Worm (Caenorhabditis elegans): ENCODE data around the gene ugt-1.

The ugt-1 gene

ce11 chrV:10382142-10382541 lies 13.3 kb upstream of the ugt-1 start, which contains the start of gene pqn-2:
TSS of gene pqn-2 (plus strand) at chrV:10382442.
- TF ChIP-seq ceh-44 (GFP tag; IDR thresholded peaks at IDR 0.05) (no peak), madf-9 (GFP tag; conservative IDR thresholded peaks at IDR 0.05) (no peak), lin-38 (GFP tag; IDR thresholded peaks at IDR 0.05) (no peak), pha-4 (GFP tag; IDR thresholded peaks at IDR 0.05) (no peak), pha-4 (tag; optimal IDR thresholded peaks at IDR 0.05) (no peak), ceh-82 (tag; optimal IDR thresholded peaks at IDR 0.05) (no peak), nhr-237 (tag; optimal IDR thresholded peaks at IDR 0.05) (no peak), F10B5.3 (tag; optimal IDR thresholded peaks at IDR 0.05) (no peak), ama-1 (optimal IDR thresholded peaks at IDR 0.05) (no peak), mdl-1 (tag; optimal IDR thresholded peaks at IDR 0.05) (no peak), nhr-28 (tag; optimal IDR thresholded peaks at IDR 0.05) (no peak), lin-15B (tag; optimal IDR thresholded peaks at IDR 0.05) (no peak), tag-97 (GFP tag; IDR thresholded peaks at IDR 0.05) (no peak), ceh-62 (tag; optimal IDR thresholded peaks at IDR 0.05) (no peak), ctbp-1 (GFP tag; IDR thresholded peaks at IDR 0.05) (no peak), daf-16 (GFP tag; optimal IDR thresholded peaks at IDR 0.05) (no peak), daf-16 (tag; optimal IDR thresholded peaks at IDR 0.05) (no peak), spr-3 (GFP tag; optimal IDR thresholded peaks at IDR 0.05) (no peak), mxl-2 (GFP tag; conservative IDR thresholded peaks at IDR 0.05) (no peak), spr-1 (tag; optimal IDR thresholded peaks at IDR 0.05) (no peak), lin-29 (GFP tag; IDR thresholded peaks at IDR 0.05) (no peak), nhr-111 (GFP tag; optimal IDR thresholded peaks at IDR 0.05) (no peak)

- TF ChIP-seq nhr-76 (tag; optimal IDR thresholded peaks at IDR 0.05): no peak
- no peak for TF ChIP-seq mxl-3 (GFP tag; optimal IDR thresholded peaks at IDR 0.05)
Observed at ce11 chrV:10383950-10384349, 11.5 kb upstream of the ugt-1 start, which contains the start of gene spe-10. TSS of gene spe-10 (plus strand) at chrV:10384250.

ce11 chrV:10387412-10387811 lies 8.1 kb upstream of the ugt-1 start:
- TF ChIP-seq sdz-12 (GFP tag; optimal IDR thresholded peaks at IDR 0.05) (no peak), fos-1 (tag; optimal IDR thresholded peaks at IDR 0.05) (no peak), nhr-28 (tag; optimal IDR thresholded peaks at IDR 0.05) (peak; percentile 31), F37D6.2 (tag; optimal IDR thresholded peaks at IDR 0.05) (no peak), unc-62 (GFP tag; optimal IDR thresholded peaks at IDR 0.05 in 1 of 2) (peak in 1 of 2 experiments; percentile 2), unc-62 (tag; optimal IDR thresholded peaks at IDR 0.05) (no peak)

- TF ChIP-seq nhr-28 (tag; optimal IDR thresholded peaks at IDR 0.05) (peak; percentile 88), mxl-3 (GFP tag; optimal IDR thresholded peaks at IDR 0.05) (peak; percentile 12), unc-39 (tag; optimal IDR thresholded peaks at IDR 0.05) (no peak), Y105C5A.15 (GFP tag; IDR thresholded peaks at IDR 0.05) (no peak), ceh-82 (tag; optimal IDR thresholded peaks at IDR 0.05) (no peak), unc-62 (GFP tag; optimal IDR thresholded peaks at IDR 0.05 in 1 of 2) (peak in 1 of 2 experiments; percentile 56), unc-62 (tag; optimal IDR thresholded peaks at IDR 0.05) (no peak)
Observed at ce11 chrV:10388318-10388717, 7.1 kb upstream of the ugt-1 start, which contains the start of gene AC3.5. TSS of gene AC3.5 (plus strand) at chrV:10388527.

ce11 chrV:10393708-10394107 lies 1.8 kb upstream of the ugt-1 start:
- TF ChIP-seq mdt-29 (GFP tag; IDR thresholded peaks at IDR 0.05): no peak
- peak; percentile 87; the same call in 1 of the 2 replicates for TF ChIP-seq set-16 (GFP tag; IDR thresholded peaks at IDR 0.05)

ce11 chrV:10398431-10398830 lies 3.0 kb downstream of the ugt-1 start, which contains the start of gene ugt-2:
TSS of gene ugt-2 (plus strand) at chrV:10398801.
- TF ChIP-seq ceh-82 (tag; optimal IDR thresholded peaks at IDR 0.05) (no peak), saeg-2 (GFP tag; IDR thresholded peaks at IDR 0.05) (no peak), pqm-1 (tag; optimal IDR thresholded peaks at IDR 0.05) (peak; percentile 74), nhr-77 (tag; optimal IDR thresholded peaks at IDR 0.05) (peak; percentile 33), T26A8.4 (GFP tag; IDR thresholded peaks at IDR 0.05) (no peak), ztf-11 (tag; optimal IDR thresholded peaks at IDR 0.05) (no peak), nhr-28 (tag; optimal IDR thresholded peaks at IDR 0.05) (peak; percentile 68), dve-1 (tag; optimal IDR thresholded peaks at IDR 0.05; ENCODE audit: insufficient read depth) (peak; percentile 15), unc-39 (tag; optimal IDR thresholded peaks at IDR 0.05) (no peak), mdt-29 (GFP tag; IDR thresholded peaks at IDR 0.05) (no peak), daf-16 (GFP tag; optimal IDR thresholded peaks at IDR 0.05) (no peak), daf-16 (tag; optimal IDR thresholded peaks at IDR 0.05) (peak; percentile 39), madf-5 (GFP tag; IDR thresholded peaks at IDR 0.05) (no peak), mxl-3 (GFP tag; optimal IDR thresholded peaks at IDR 0.05) (no peak), T20F7.1 (GFP tag; optimal IDR thresholded peaks at IDR 0.05) (no peak), hlh-30 (tag; optimal IDR thresholded peaks at IDR 0.05; ENCODE audit: insufficient read depth) (peak; percentile 2), unc-62 (GFP tag; optimal IDR thresholded peaks at IDR 0.05 in 1 of 2) (peak in 1 of 2 experiments; percentile 89), unc-62 (tag; optimal IDR thresholded peaks at IDR 0.05) (no peak), snpc-1.2 (GFP tag; IDR thresholded peaks at IDR 0.05) (no peak)
